Worm (Caenorhabditis elegans): ENCODE results near the gene C05B5.12.

C05B5.12 gene

ce11 chrIII:9984604-9985003, 2.6 kb upstream of the C05B5.12 start:
- TF ChIP-seq nhr-12 (tag; optimal IDR thresholded peaks at IDR 0.05) (no peak), unc-39 (tag; optimal IDR thresholded peaks at IDR 0.05) (no peak), snpc-4 (tag; optimal IDR thresholded peaks at IDR 0.05) (no peak), lsy-2 (tag; optimal IDR thresholded peaks at IDR 0.05) (no peak), zag-1 (tag; optimal IDR thresholded peaks at IDR 0.05) (no peak), blmp-1 (tag; optimal IDR thresholded peaks at IDR 0.05; ENCODE audit: insufficient read depth) (no peak), skn-1 (tag; optimal IDR thresholded peaks at IDR 0.05) (no peak), nhr-11 (tag; optimal IDR thresholded peaks at IDR 0.05) (no peak), C34F6.9 (tag; optimal IDR thresholded peaks at IDR 0.05) (no peak), ZK546.5 (tag; optimal IDR thresholded peaks at IDR 0.05) (no peak), ztf-1 (GFP tag; conservative IDR thresholded peaks at IDR 0.05) (no peak), ceh-82 (tag; optimal IDR thresholded peaks at IDR 0.05) (no peak), ama-1 (optimal IDR thresholded peaks at IDR 0.05) (no peak), mbf-1 (tag; optimal IDR thresholded peaks at IDR 0.05) (no peak), nhr-25 (tag; optimal IDR thresholded peaks at IDR 0.05) (no peak)

- TF ChIP-seq ZK546.5 (tag; optimal IDR thresholded peaks at IDR 0.05) = no peak
- no peak for TF ChIP-seq gmeb-1 (tag; optimal IDR thresholded peaks at IDR 0.05)
- peak; percentile 74 for TF ChIP-seq mab-5 (tag; optimal IDR thresholded peaks at IDR 0.05)
- TF ChIP-seq nhr-11 (tag; optimal IDR thresholded peaks at IDR 0.05) = no peak
- no peak for TF ChIP-seq sma-3 (GFP tag; optimal IDR thresholded peaks at IDR 0.05)
- peak; percentile 95 for TF ChIP-seq unc-55 (GFP tag; optimal IDR thresholded peaks at IDR 0.05)
- TF ChIP-seq nhr-21 (tag; optimal IDR thresholded peaks at IDR 0.05) = no peak
Observed at ce11 chrIII:9985542-9985941, 1.6 kb upstream of the C05B5.12 start.

ce11 chrIII:9988352-9988751, 1.2 kb downstream of the C05B5.12 start, which contains the start of gene C05B5.1:
Gene C05B5.1 (minus strand): TSS chrIII:9988452.
- no peak for TF ChIP-seq zag-1 (tag; optimal IDR thresholded peaks at IDR 0.05)
- TF ChIP-seq mab-5 (tag; optimal IDR thresholded peaks at IDR 0.05) = no peak
- TF ChIP-seq Y55F3AM.14 (GFP tag; optimal IDR thresholded peaks at IDR 0.05) = no peak
- no peak for TF ChIP-seq lin-39 (tag; optimal IDR thresholded peaks at IDR 0.05)
- no peak for TF ChIP-seq nhr-11 (tag; optimal IDR thresholded peaks at IDR 0.05)

- no peak for TF ChIP-seq lin-11 (tag; optimal IDR thresholded peaks at IDR 0.05)
- peak; percentile 66 for TF ChIP-seq elt-1 (tag; optimal IDR thresholded peaks at IDR 0.05)
- no peak for TF ChIP-seq Y55F3AM.14 (GFP tag; optimal IDR thresholded peaks at IDR 0.05)
- no peak for TF ChIP-seq nhr-77 (tag; optimal IDR thresholded peaks at IDR 0.05)
- TF ChIP-seq alr-1 (tag; optimal IDR thresholded peaks at IDR 0.05) = no peak
- TF ChIP-seq ceh-16 (tag; optimal IDR thresholded peaks at IDR 0.05) = peak; percentile 75
- TF ChIP-seq blmp-1 (tag; optimal IDR thresholded peaks at IDR 0.05; ENCODE audit: insufficient read depth) = peak; percentile 46
- TF ChIP-seq unc-39 (tag; optimal IDR thresholded peaks at IDR 0.05) = no peak
- TF ChIP-seq nhr-25 (tag; optimal IDR thresholded peaks at IDR 0.05) = peak; percentile 11
- TF ChIP-seq mbf-1 (tag; optimal IDR thresholded peaks at IDR 0.05) = no peak
- peak; percentile 58 for TF ChIP-seq nhr-23 (tag; optimal IDR thresholded peaks at IDR 0.05)
Observed at ce11 chrIII:9991324-9991723, 4.1 kb downstream of the C05B5.12 start.

DNA sequence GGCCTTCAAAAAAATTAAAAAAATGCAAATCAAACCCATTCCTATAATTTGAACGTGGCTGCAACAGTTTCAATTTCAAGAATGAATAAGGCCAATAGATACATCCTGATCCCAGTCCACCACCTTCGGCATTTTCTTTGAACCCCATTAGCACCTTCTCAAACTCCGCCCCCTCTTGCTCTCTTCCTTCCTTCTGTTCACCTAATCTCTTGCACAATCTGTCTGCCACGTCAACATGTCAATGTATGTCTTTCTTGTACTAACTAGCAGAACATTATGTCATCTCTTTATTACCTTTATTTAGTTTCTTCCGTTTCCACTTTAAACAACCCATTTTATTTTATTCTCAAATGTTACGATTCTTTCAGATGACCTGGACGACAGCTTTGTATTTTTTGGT, 6.4 kb downstream of the C05B5.12 start, which contains the start of gene C05B5.4:
Gene C05B5.4 (plus strand): TSS at position 351 of the 400 bp plus-strand sequence.
- TF ChIP-seq sem-4 (tag; optimal IDR thresholded peaks at IDR 0.05) (no peak), nhr-10 (tag; optimal IDR thresholded peaks at IDR 0.05) (no peak), zag-1 (tag; optimal IDR thresholded peaks at IDR 0.05) (no peak), lin-13 (GFP tag; optimal IDR thresholded peaks at IDR 0.05) (no peak), ztf-4 (tag; optimal IDR thresholded peaks at IDR 0.05) (no peak), lin-11 (tag; optimal IDR thresholded peaks at IDR 0.05) (no peak), elt-3 (tag; optimal IDR thresholded peaks at IDR 0.05) (no peak), snpc-4 (tag; optimal IDR thresholded peaks at IDR 0.05) (no peak), nhr-237 (tag; optimal IDR thresholded peaks at IDR 0.05) (no peak), unc-55 (GFP tag; optimal IDR thresholded peaks at IDR 0.05) (no peak)

- TF ChIP-seq egl-27 (tag; optimal IDR thresholded peaks at IDR 0.05) = no peak
- TF ChIP-seq lsy-2 (tag; optimal IDR thresholded peaks at IDR 0.05) = no peak
- no peak for TF ChIP-seq unc-39 (tag; optimal IDR thresholded peaks at IDR 0.05)
- no peak for TF ChIP-seq nhr-11 (tag; optimal IDR thresholded peaks at IDR 0.05)
- TF ChIP-seq nhr-6 (tag; optimal IDR thresholded peaks at IDR 0.05) = no peak
- TF ChIP-seq C34F6.9 (tag; optimal IDR thresholded peaks at IDR 0.05) = no peak
- TF ChIP-seq nhr-237 (tag; optimal IDR thresholded peaks at IDR 0.05) = no peak
- no peak for TF ChIP-seq ama-1 (optimal IDR thresholded peaks at IDR 0.05)
- no peak for TF ChIP-seq zag-1 (tag; optimal IDR thresholded peaks at IDR 0.05)
Observed at ce11 chrIII:9997890-9998289, 10.7 kb downstream of the C05B5.12 start, which contains the start of gene pqn-8. Gene pqn-8 (minus strand): TSS chrIII:9997990.
